Worm (Caenorhabditis elegans): ENCODE measurements around the gene F26A1.3.

The F26A1.3 gene

ce11 chrIII:4873395-4873794 is 46.7 kb downstream of the F26A1.3 start:
- no peak for TF ChIP-seq lin-13 (GFP tag; optimal IDR thresholded peaks at IDR 0.05)
- peak; percentile 96 for TF ChIP-seq aha-1 (tag)
- TF ChIP-seq nhr-6 (tag; optimal IDR thresholded peaks at IDR 0.05), result no peak

DNA sequence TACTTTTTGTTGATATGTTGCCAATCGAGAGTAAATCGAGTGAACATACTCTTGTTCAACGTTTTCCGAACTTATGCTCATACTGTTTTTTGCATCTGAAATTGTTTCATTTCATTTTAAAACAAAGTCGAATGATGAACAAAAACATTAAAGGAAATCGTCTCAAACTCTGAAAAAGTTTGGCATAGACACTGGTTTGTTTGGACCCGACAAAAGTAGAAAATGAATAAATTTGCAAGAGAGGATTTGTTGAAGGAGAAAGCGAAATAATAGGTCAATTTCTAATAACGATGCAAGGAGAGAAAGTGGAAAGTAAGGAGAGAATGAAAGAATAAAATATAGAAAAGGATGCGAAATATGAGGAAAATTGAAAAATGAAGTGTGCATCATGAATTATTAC is 48.0 kb downstream of the F26A1.3 start, which contains the start of gene C35D10.12:
Gene C35D10.12 (minus strand): TSS at position 101 of the 400 bp plus-strand sequence.
- no peak for TF ChIP-seq daf-8 (GFP tag; IDR thresholded peaks at IDR 0.05)
- no peak for TF ChIP-seq lir-3 (tag; optimal IDR thresholded peaks at IDR 0.05)
- TF ChIP-seq egl-43 (GFP tag; IDR thresholded peaks at IDR 0.05), result no peak
- no peak for TF ChIP-seq cey-2 (tag; optimal IDR thresholded peaks at IDR 0.05; ENCODE audit: borderline replicate concordance, insufficient read depth)
- no peak for TF ChIP-seq hlh-11 (tag; optimal IDR thresholded peaks at IDR 0.05)
- no peak for TF ChIP-seq spr-3 (GFP tag; optimal IDR thresholded peaks at IDR 0.05)
- no peak for TF ChIP-seq Y48G9A.11 (GFP tag; IDR thresholded peaks at IDR 0.05)
- TF ChIP-seq mdl-1 (tag; optimal IDR thresholded peaks at IDR 0.05), result no peak
- no peak for TF ChIP-seq Y105C5A.15 (GFP tag; IDR thresholded peaks at IDR 0.05)
- TF ChIP-seq nhr-76 (tag; optimal IDR thresholded peaks at IDR 0.05), result no peak

DNA sequence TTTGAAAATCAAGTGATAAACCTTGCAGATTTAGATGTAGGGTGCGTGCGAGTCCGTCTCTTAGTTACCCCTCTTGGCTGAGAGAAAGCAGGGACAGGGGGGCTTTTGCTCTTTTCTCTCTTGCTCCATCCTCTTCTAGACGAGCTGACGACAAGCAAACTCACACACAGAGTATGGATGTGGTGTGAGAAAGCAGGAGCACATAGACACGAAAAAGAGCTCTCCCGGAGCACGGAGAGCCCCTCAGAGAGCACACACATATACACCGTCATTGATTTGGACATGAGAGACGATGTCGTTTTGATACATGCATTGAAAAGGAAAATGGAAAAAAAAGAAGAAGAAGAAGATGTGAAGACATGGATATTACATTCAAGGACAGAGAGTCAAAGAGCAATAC is 49.0 kb downstream of the F26A1.3 start:
- TF ChIP-seq duxl-1 (tag; optimal IDR thresholded peaks at IDR 0.05; ENCODE audit: poor library complexity), result no peak
- TF ChIP-seq Y105C5A.15 (GFP tag; IDR thresholded peaks at IDR 0.05), result no peak
- TF ChIP-seq lin-1 (GFP tag; IDR thresholded peaks at IDR 0.05), result no peak
- TF ChIP-seq lin-15B (tag; optimal IDR thresholded peaks at IDR 0.05), result no peak
- TF ChIP-seq cey-2 (tag; optimal IDR thresholded peaks at IDR 0.05; ENCODE audit: borderline replicate concordance, insufficient read depth), result no peak
- peak in 1 of 2 experiments; percentile 77 for TF ChIP-seq unc-62 (GFP tag; optimal IDR thresholded peaks at IDR 0.05 in 1 of 2)
- no peak for TF ChIP-seq unc-62 (tag; optimal IDR thresholded peaks at IDR 0.05)
- TF ChIP-seq zfp-3 (GFP tag; conservative IDR thresholded peaks at IDR 0.05), result no peak
- no peak for TF ChIP-seq T26A8.4 (GFP tag; IDR thresholded peaks at IDR 0.05)
- no peak for TF ChIP-seq unc-39 (tag; optimal IDR thresholded peaks at IDR 0.05)
- TF ChIP-seq lin-39 (tag; optimal IDR thresholded peaks at IDR 0.05), result no peak
- TF ChIP-seq hmg-1.1 (GFP tag; IDR thresholded peaks at IDR 0.05), result peak; percentile 53; the same call in 1 of the 2 replicates
- no peak for TF ChIP-seq skn-1 (tag; optimal IDR thresholded peaks at IDR 0.05)
- no peak for TF ChIP-seq dve-1 (tag; optimal IDR thresholded peaks at IDR 0.05; ENCODE audit: insufficient read depth)
- TF ChIP-seq F37D6.2 (tag; optimal IDR thresholded peaks at IDR 0.05), result no peak

ce11 chrIII:4878281-4878680 is 51.6 kb downstream of the F26A1.3 start, which contains the start of the genes tost-1 and arx-6:
TSS of gene tost-1 (minus strand) at chrIII:4878311.
TSS of gene arx-6 (plus strand) at chrIII:4878658.
- no peak for TF ChIP-seq madf-9 (GFP tag; conservative IDR thresholded peaks at IDR 0.05)
- TF ChIP-seq vab-7 (GFP tag; IDR thresholded peaks at IDR 0.05), result no peak
- no peak for TF ChIP-seq pqm-1 (tag; optimal IDR thresholded peaks at IDR 0.05)
- TF ChIP-seq mes-2 (tag; optimal IDR thresholded peaks at IDR 0.05; ENCODE audit: poor library complexity, severe bottlenecking), result peak; percentile 81
- TF ChIP-seq php-3 (GFP tag; IDR thresholded peaks at IDR 0.05), result no peak
- peak; percentile 19 for TF ChIP-seq fkh-10 (GFP tag; optimal IDR thresholded peaks at IDR 0.05)
- peak; percentile 84 for TF ChIP-seq dpl-1 (GFP tag; optimal IDR thresholded peaks at IDR 0.05)
- TF ChIP-seq lin-15B (tag; optimal IDR thresholded peaks at IDR 0.05), result no peak
- TF ChIP-seq nhr-6 (tag; optimal IDR thresholded peaks at IDR 0.05), result no peak
- TF ChIP-seq unc-62 (GFP tag; optimal IDR thresholded peaks at IDR 0.05 in 1 of 2), result no peak
- TF ChIP-seq unc-62 (tag; optimal IDR thresholded peaks at IDR 0.05), result no peak
- peak in 1 of 2 experiments; percentile 69 for TF ChIP-seq lsy-2 (tag; optimal IDR thresholded peaks at IDR 0.05)
- no peak for TF ChIP-seq ceh-20 (GFP tag; IDR thresholded peaks at IDR 0.05)
- peak; percentile 93 for TF ChIP-seq lin-38 (GFP tag; IDR thresholded peaks at IDR 0.05)
